Fruit fly (Drosophila melanogaster): ENCODE data around the gene CG18530.

CG18530 gene

dm6 chr3R:12649099-12650029, 16.2 kb downstream of the CG18530 start (continued):
- no peak for TF ChIP-seq sug (tag; optimal IDR thresholded peaks at IDR 0.05)
- no peak for TF ChIP-seq Ets65A (GFP tag)
- peak; percentile 74; the same call in 1 of the 2 replicates for TF ChIP-seq crol (GFP tag; IDR thresholded peaks at IDR 0.05)
- no peak for TF ChIP-seq Antp (GFP tag; optimal IDR thresholded peaks at IDR 0.05)
- TF ChIP-seq oc (tag; optimal IDR thresholded peaks at IDR 0.05): peak; percentile 35
- no peak for TF ChIP-seq fu2 (GFP tag; optimal IDR thresholded peaks at IDR 0.05)
- peak; percentile 63 for TF ChIP-seq zen (tag; optimal IDR thresholded peaks at IDR 0.05)
- TF ChIP-seq fd64A (GFP tag; optimal IDR thresholded peaks at IDR 0.05): peak; percentile 51
- no peak for TF ChIP-seq CG6765 (GFP tag; optimal IDR thresholded peaks at IDR 0.05)
- no peak for TF ChIP-seq CG3726 (GFP tag; IDR thresholded peaks at IDR 0.05)
- peak; percentile 93 for TF ChIP-seq sd (tag; optimal IDR thresholded peaks at IDR 0.05)
- TF ChIP-seq Fer3 (tag; optimal IDR thresholded peaks at IDR 0.05): no peak
- TF ChIP-seq so (GFP tag; IDR thresholded peaks at IDR 0.05): no peak
- TF ChIP-seq CG42726 (GFP tag; IDR thresholded peaks at IDR 0.05; ENCODE audit: partially characterized antibody): no peak
- TF ChIP-seq CG7786 (GFP tag; optimal IDR thresholded peaks at IDR 0.05): no peak
- peak; percentile 66; the same call in 1 of the 2 replicates for TF ChIP-seq vvl (GFP tag; IDR thresholded peaks at IDR 0.05)
- TF ChIP-seq CG17912 (GFP tag; optimal IDR thresholded peaks at IDR 0.05): no peak
- TF ChIP-seq CG7745 (tag; optimal IDR thresholded peaks at IDR 0.05): peak; percentile 58
- peak; percentile 2 for TF ChIP-seq CG17829 (tag; optimal IDR thresholded peaks at IDR 0.05)
- no peak for TF ChIP-seq bowl (GFP tag; IDR thresholded peaks at IDR 0.05)
- no peak for TF ChIP-seq CG4360 (GFP tag; IDR thresholded peaks at IDR 0.05)
- no peak for TF ChIP-seq cato (GFP tag; optimal IDR thresholded peaks at IDR 0.05; ENCODE audit: borderline replicate concordance)
- TF ChIP-seq D (optimal IDR thresholded peaks at IDR 0.05): peak; percentile 90
- TF ChIP-seq D (GFP tag; optimal IDR thresholded peaks at IDR 0.05): no peak
- TF ChIP-seq CG15601 (tag; optimal IDR thresholded peaks at IDR 0.05): no peak
- no peak for TF ChIP-seq Atf3 (GFP tag; optimal IDR thresholded peaks at IDR 0.05)
- TF ChIP-seq klu (GFP tag; IDR thresholded peaks at IDR 0.05): no peak
- TF ChIP-seq CG12299 (tag; optimal IDR thresholded peaks at IDR 0.05): no peak
- TF ChIP-seq Sin3A (optimal IDR thresholded peaks at IDR 0.05): no peak
- no peak for TF ChIP-seq Ssrp (tag; optimal IDR thresholded peaks at IDR 0.05)
- TF ChIP-seq jumu (GFP tag; optimal IDR thresholded peaks at IDR 0.05): no peak
- TF ChIP-seq rib (GFP tag; IDR thresholded peaks at IDR 0.05): no peak
- no peak for TF ChIP-seq tll (GFP tag; optimal IDR thresholded peaks at IDR 0.05)
- no peak for TF ChIP-seq CG13123 (GFP tag; optimal IDR thresholded peaks at IDR 0.05)
- no peak for TF ChIP-seq CoRest (tag; optimal IDR thresholded peaks at IDR 0.05)
- TF ChIP-seq Atf-2 (GFP tag; optimal IDR thresholded peaks at IDR 0.05): no peak
- TF ChIP-seq CG10209 (GFP tag; optimal IDR thresholded peaks at IDR 0.05): no peak
- TF ChIP-seq ham (GFP tag; IDR thresholded peaks at IDR 0.05): no peak
- TF ChIP-seq CG18476 (GFP tag; optimal IDR thresholded peaks at IDR 0.05): no peak
- TF ChIP-seq toy (GFP tag; IDR thresholded peaks at IDR 0.05): no peak
- TF ChIP-seq trem (tag; optimal IDR thresholded peaks at IDR 0.05): no peak
- TF ChIP-seq Awh (GFP tag; IDR thresholded peaks at IDR 0.05): no peak
- TF ChIP-seq cg (GFP tag; optimal IDR thresholded peaks at IDR 0.05): peak; percentile 10
- no peak for TF ChIP-seq eyg (GFP tag; optimal IDR thresholded peaks at IDR 0.05)
- TF ChIP-seq trh (GFP tag; optimal IDR thresholded peaks at IDR 0.05): no peak
- TF ChIP-seq Kr (GFP tag; optimal IDR thresholded peaks at IDR 0.05): peak; percentile 1
- no peak for TF ChIP-seq CG17359 (tag; optimal IDR thresholded peaks at IDR 0.05)
- TF ChIP-seq CG4328 (GFP tag; optimal IDR thresholded peaks at IDR 0.05): no peak
- no peak for TF ChIP-seq Nf-YC (tag; optimal IDR thresholded peaks at IDR 0.05)
- TF ChIP-seq CG33213 (GFP tag; optimal IDR thresholded peaks at IDR 0.05): no peak

Data from whole organism, embryonic.